Worm (Caenorhabditis elegans): ENCODE data around the gene fbxb-24.

ce11 chrIII:11916260-11916659 is 7.5 kb downstream of the fbxb-24 start:
- TF ChIP-seq ref-1 (GFP tag; conservative IDR thresholded peaks at IDR 0.05), result no peak
- TF ChIP-seq flt-1 (GFP tag; IDR thresholded peaks at IDR 0.05), result no peak
- no peak for TF ChIP-seq cog-1 (tag; optimal IDR thresholded peaks at IDR 0.05)
- TF ChIP-seq ztf-29 (GFP tag; IDR thresholded peaks at IDR 0.05), result no peak
- TF ChIP-seq klf-2 (GFP tag; conservative IDR thresholded peaks at IDR 0.05), result no peak
- TF ChIP-seq tab-1 (GFP tag; IDR thresholded peaks at IDR 0.05), result no peak
